Worm (Caenorhabditis elegans) whole organism, L2 larva: ENCODE measurements around the gene nrx-1.

Experiments
- ama-1 ChIP-seq: fragments of 150-350 bp; optimal IDR thresholded peaks from 2 replicates; lab custom pipeline; 2018; ENCODE audit warnings: inconsistent platforms
- blmp-1 ChIP-seq: sonication (generic microtip); optimal IDR thresholded peaks from 2 replicates; lab custom pipeline; 2017; ENCODE audit warnings: missing genetic modification characterization, mild to moderate bottlenecking, missing compliant biosample characterization, antibody characterized with exemption, moderate library complexity; ENCODE audit not compliant: insufficient read depth
- ceh-82 ChIP-seq: fragments of 150-350 bp; optimal IDR thresholded peaks from 2 replicates; lab custom pipeline; 2014; ENCODE audit warnings: missing biosample characterization, missing genetic modification characterization
- gmeb-1 ChIP-seq: fragments of 150-350 bp; optimal IDR thresholded peaks from 2 replicates; lab custom pipeline; 2014; ENCODE audit warnings: missing biosample characterization, missing genetic modification characterization
- lsy-2 ChIP-seq, 2 experiments: fragments of 150-350 bp in 1 of 2; sonication (generic microtip) in 1 of 2; optimal IDR thresholded peaks; 2 replicates each; lab custom pipeline; 2014 to 2017; ENCODE audit warnings: missing biosample characterization in 2 of 2, missing genetic modification characterization in 2 of 2
- snpc-4 ChIP-seq: fragments of 150-350 bp; optimal IDR thresholded peaks from 2 replicates; lab custom pipeline; 2014; ENCODE audit warnings: missing biosample characterization, missing genetic modification characterization
- unc-55 ChIP-seq: fragments of 150-350 bp; sonication (generic microtip); optimal IDR thresholded peaks from 3 replicates; lab custom pipeline; 2014; ENCODE audit warnings: missing biosample characterization, missing genetic modification reagents, missing genetic modification characterization

DNA sequence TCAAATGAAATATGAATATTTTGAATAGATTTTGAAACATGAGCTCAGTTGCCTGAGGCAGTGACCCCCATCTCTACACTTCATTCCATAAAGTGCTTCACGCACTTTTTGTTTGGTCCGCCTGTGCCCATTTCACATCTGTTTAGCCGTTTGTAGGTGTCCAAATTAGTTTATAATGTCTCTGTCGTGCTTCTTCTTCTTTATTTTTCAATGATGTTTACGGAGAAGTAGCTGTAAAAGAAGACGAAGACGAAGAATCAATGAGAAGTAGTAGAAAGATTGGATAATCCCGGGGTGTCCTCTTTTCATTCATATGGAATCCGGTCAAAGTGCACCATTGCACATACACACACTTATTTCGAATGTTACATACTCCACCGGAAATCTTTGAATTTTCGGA lies 14.6 kb downstream of the nrx-1 start:
- no peak for TF ChIP-seq snpc-4
- TF ChIP-seq blmp-1 (tag; lab: Kevin White, UChicago) = no peak
- TF ChIP-seq ama-1 = no peak
- TF ChIP-seq lsy-2 (tag; optimal IDR thresholded peaks at IDR 0.05; lab: Kevin White, UChicago) = no peak
- TF ChIP-seq unc-55 (GFP tag; lab: Kevin White, UChicago) = no peak
- TF ChIP-seq ceh-82 = no peak
- TF ChIP-seq gmeb-1 = no peak
